Worm (Caenorhabditis elegans) whole organism, early embryonic: ENCODE measurements around the gene odd-2.

Experiments used
- B0310.2 ChIP-seq: sonication (generic microtip); optimal IDR thresholded peaks from 2 replicates; lab custom pipeline; 2016; ENCODE audit warnings: mild to moderate bottlenecking, missing genetic modification characterization, missing compliant biosample characterization
- F13C5.2 ChIP-seq: sonication (generic microtip); optimal IDR thresholded peaks from 2 replicates; lab custom pipeline; 2017; ENCODE audit warnings: mild to moderate bottlenecking, missing genetic modification characterization, inconsistent platforms, missing compliant biosample characterization
- aly-1 ChIP-seq: sonication (generic microtip); optimal IDR thresholded peaks from 2 replicates; lab custom pipeline; 2016; ENCODE audit warnings: missing genetic modification characterization, missing compliant biosample characterization
- ama-1 ChIP-seq: fragments of 150-350 bp; optimal IDR thresholded peaks from 2 replicates; lab custom pipeline; 2014
- ceh-13 ChIP-seq: fragments of 200-800 bp; sonication (Bioruptor generic); optimal IDR thresholded peaks from 2 replicates; lab custom pipeline; 2018; ENCODE audit warnings: mild to moderate bottlenecking, missing genetic modification characterization, missing compliant biosample characterization
- ceh-36 ChIP-seq: sonication (generic microtip); optimal IDR thresholded peaks from 2 replicates; lab custom pipeline; 2016; ENCODE audit warnings: missing genetic modification characterization, inconsistent platforms, missing compliant biosample characterization
- ets-7 ChIP-seq: sonication (generic microtip); optimal IDR thresholded peaks from 2 replicates; lab custom pipeline; 2016; ENCODE audit warnings: missing genotype, missing genetic modification characterization, missing compliant biosample characterization
- flt-1 ChIP-seq: fragments of 200-800 bp; sonication (Bioruptor generic); IDR thresholded peaks from 2 replicates; pipeline ENCODE4 v1.3.6; 2022; ENCODE audit warnings: missing genetic modification characterization, missing compliant biosample characterization
- hmbx-1 ChIP-seq: sonication (generic microtip); optimal IDR thresholded peaks from 2 replicates; lab custom pipeline; 2016; ENCODE audit warnings: mild to moderate bottlenecking, missing genetic modification characterization, missing compliant biosample characterization
- hmg-4 ChIP-seq: fragments of 200-800 bp; sonication (Bioruptor generic); optimal IDR thresholded peaks from 2 replicates; lab custom pipeline; 2018; ENCODE audit warnings: mild to moderate bottlenecking, missing genetic modification characterization, missing compliant biosample characterization
- hnd-1 ChIP-seq: sonication (generic microtip); optimal IDR thresholded peaks from 2 replicates; lab custom pipeline; 2016; ENCODE audit warnings: missing genetic modification characterization, missing compliant biosample characterization
- pes-1 ChIP-seq: fragments of 200-800 bp; sonication (Bioruptor generic); IDR thresholded peaks from 2 replicates; pipeline ENCODE4 v1.3.6; 2022; ENCODE audit warnings: missing genetic modification reagents, missing genetic modification characterization, missing compliant biosample characterization
- scrt-1 ChIP-seq: fragments of 200-800 bp; sonication (Bioruptor generic); IDR thresholded peaks from 2 replicates; pipeline ENCODE4 v1.3.6; 2022; ENCODE audit warnings: missing genetic modification characterization, missing compliant biosample characterization
- sea-1 ChIP-seq: fragments of 200-800 bp; sonication (Bioruptor generic); conservative IDR thresholded peaks from 2 replicates; pipeline ENCODE4 v1.3.6; 2022; ENCODE audit warnings: missing genetic modification characterization, missing compliant biosample characterization
- tbx-11 ChIP-seq: fragments of 200-800 bp; sonication (Bioruptor generic); IDR thresholded peaks from 2 replicates; pipeline ENCODE4 v1.3.6; 2022; ENCODE audit warnings: missing genetic modification characterization, missing compliant biosample characterization
- tbx-37 ChIP-seq: fragments of 200-800 bp; sonication (Bioruptor generic); conservative IDR thresholded peaks from 2 replicates; pipeline ENCODE4 v1.3.6; 2022; ENCODE audit warnings: missing genetic modification reagents, missing genetic modification characterization, missing compliant biosample characterization
- tra-4 ChIP-seq: sonication (generic microtip); optimal IDR thresholded peaks from 2 replicates; lab custom pipeline; 2017; ENCODE audit warnings: missing genetic modification characterization, missing compliant biosample characterization

The odd-2 gene

ce11 chrX:6180293-6180692, 20.0 kb upstream of the odd-2 start, which contains the start of gene T13C5.7:
Gene T13C5.7, plus strand, starts transcription at chrX:6180593.
- no peak for TF ChIP-seq pes-1
- no peak for TF ChIP-seq F13C5.2 (tag; lab: Kevin White, UChicago)
- TF ChIP-seq tra-4 (tag; lab: Kevin White, UChicago): no peak
- TF ChIP-seq tbx-11 (GFP tag; lab: Robert Waterston, UW): no peak
- no peak for TF ChIP-seq ceh-36 (tag; lab: Kevin White, UChicago)
- TF ChIP-seq sea-1: no peak

DNA sequence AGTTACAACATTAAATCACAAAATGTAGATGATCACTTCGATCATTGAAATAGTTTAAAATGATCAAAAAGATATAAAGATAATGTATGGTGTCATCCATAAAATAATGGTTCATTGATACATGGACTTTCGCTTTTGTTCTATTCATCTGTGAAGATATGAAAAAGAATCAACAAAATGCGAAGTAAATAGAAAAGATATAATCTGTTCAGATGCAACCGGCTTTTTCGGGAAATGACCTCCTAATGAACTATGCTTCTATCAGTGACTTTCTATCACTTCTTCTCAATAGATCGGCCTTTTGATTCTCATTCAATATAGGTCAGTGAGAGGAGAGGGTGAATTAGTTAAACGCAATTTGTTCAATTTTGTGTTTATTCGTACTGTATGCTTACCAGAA, 18.7 kb upstream of the odd-2 start:
- TF ChIP-seq scrt-1 (GFP tag; lab: Robert Waterston, UW): no peak
- no peak for TF ChIP-seq hnd-1
- TF ChIP-seq hmbx-1 (tag; lab: Kevin White, UChicago): no peak
- no peak for TF ChIP-seq ama-1
- TF ChIP-seq ets-7: no peak
- TF ChIP-seq tra-4 (tag; lab: Kevin White, UChicago): no peak
- TF ChIP-seq aly-1 (tag; lab: Kevin White, UChicago): no peak
- no peak for TF ChIP-seq ceh-36 (tag; lab: Kevin White, UChicago)
- TF ChIP-seq tbx-37 (GFP tag; lab: Robert Waterston, UW): no peak
- no peak for TF ChIP-seq ceh-13 (GFP tag; lab: Kevin White, UChicago)
- no peak for TF ChIP-seq sea-1
- no peak for TF ChIP-seq B0310.2 (tag; lab: Kevin White, UChicago)
- TF ChIP-seq hmg-4: no peak
- TF ChIP-seq pes-1: no peak
- no peak for TF ChIP-seq F13C5.2 (tag; lab: Kevin White, UChicago)
- no peak for TF ChIP-seq tbx-11 (GFP tag; lab: Robert Waterston, UW)
- TF ChIP-seq flt-1: no peak

ce11 chrX:6177944-6178566, 17.7 kb upstream of the odd-2 start, which contains the start of the genes T25B2.4 and T13C5.3:
Gene T25B2.4, plus strand, starts transcription at chrX:6178244.
Gene T13C5.3, plus strand, starts transcription at chrX:6178516.
- TF ChIP-seq pes-1: no peak
- no peak for TF ChIP-seq scrt-1 (GFP tag; lab: Robert Waterston, UW)
- TF ChIP-seq ceh-13 (GFP tag; lab: Kevin White, UChicago): no peak
- no peak for TF ChIP-seq hnd-1
- TF ChIP-seq hmg-4: no peak
- no peak for TF ChIP-seq F13C5.2 (tag; lab: Kevin White, UChicago)
- no peak for TF ChIP-seq ama-1

DNA sequence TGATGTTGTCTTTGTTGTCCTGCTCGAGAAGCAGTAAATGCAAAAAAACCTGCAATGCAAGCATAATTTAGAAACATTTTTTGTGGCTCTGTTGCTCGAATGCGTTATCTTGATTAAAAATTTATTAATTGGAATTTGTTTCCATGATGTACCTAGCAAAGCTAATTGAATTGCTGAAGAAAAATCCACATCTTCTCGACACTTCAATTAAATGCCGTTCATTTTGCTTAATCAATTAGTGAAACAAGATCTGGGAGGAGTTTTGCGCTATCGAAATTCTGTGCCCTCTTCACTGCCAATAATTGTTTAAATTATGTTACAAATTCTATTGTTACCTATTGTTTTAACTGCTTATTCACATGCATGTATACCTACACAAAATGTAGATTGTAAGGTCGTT, 15.5 kb upstream of the odd-2 start, which contains the start of gene T25B2.3:
T25B2.3 (plus strand) TSS at position 301 of the 400 bp plus-strand sequence.
- TF ChIP-seq tbx-11 (GFP tag; lab: Robert Waterston, UW) (no peak), aly-1 (tag; lab: Kevin White, UChicago) (no peak), scrt-1 (GFP tag; lab: Robert Waterston, UW) (no peak)

DNA sequence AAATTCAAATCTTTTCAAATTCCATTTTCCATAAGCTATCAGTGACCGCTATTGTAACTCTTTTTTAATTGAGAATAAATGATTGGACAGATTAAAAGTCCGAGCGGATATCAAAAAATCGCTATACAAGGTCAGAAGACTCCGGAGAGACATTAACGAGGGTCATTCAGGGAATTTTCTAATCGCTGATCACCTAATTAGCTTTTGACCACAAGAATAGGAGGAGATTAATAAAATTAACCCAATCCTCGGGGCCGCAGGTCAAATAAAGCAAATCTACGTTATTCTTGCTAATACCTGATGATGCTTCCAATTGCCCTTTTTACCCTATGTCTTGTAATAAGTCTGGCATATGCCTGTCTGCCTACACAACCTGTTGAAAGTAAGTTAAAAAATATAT, 13.3 kb upstream of the odd-2 start, which contains the start of gene T25B2.1:
T25B2.1 (plus strand) TSS at position 301 of the 400 bp plus-strand sequence.
- TF ChIP-seq tra-4 (tag; lab: Kevin White, UChicago): no peak
- TF ChIP-seq hnd-1: no peak
- TF ChIP-seq ceh-13 (GFP tag; lab: Kevin White, UChicago): no peak
- no peak for TF ChIP-seq pes-1
- no peak for TF ChIP-seq ets-7
- TF ChIP-seq ceh-36 (tag; lab: Kevin White, UChicago): no peak
- no peak for TF ChIP-seq ama-1
- no peak for TF ChIP-seq tbx-11 (GFP tag; lab: Robert Waterston, UW)
- TF ChIP-seq aly-1 (tag; lab: Kevin White, UChicago): no peak
- no peak for TF ChIP-seq hmg-4
- TF ChIP-seq flt-1: no peak
- TF ChIP-seq hmbx-1 (tag; lab: Kevin White, UChicago): no peak
- TF ChIP-seq scrt-1 (GFP tag; lab: Robert Waterston, UW): no peak
- TF ChIP-seq B0310.2 (tag; lab: Kevin White, UChicago): no peak
- TF ChIP-seq sea-1: no peak

- TF ChIP-seq B0310.2 (tag; lab: Kevin White, UChicago) (no peak), tra-4 (tag; lab: Kevin White, UChicago) (no peak), ama-1 (no peak), tbx-37 (GFP tag; lab: Robert Waterston, UW) (no peak), hnd-1 (no peak), sea-1 (no peak), tbx-11 (GFP tag; lab: Robert Waterston, UW) (no peak)
Observed at ce11 chrX:6169252-6169651, 8.9 kb upstream of the odd-2 start, which contains the start of gene T25B2.2. Gene T25B2.2, plus strand, starts transcription at chrX:6169643.

DNA sequence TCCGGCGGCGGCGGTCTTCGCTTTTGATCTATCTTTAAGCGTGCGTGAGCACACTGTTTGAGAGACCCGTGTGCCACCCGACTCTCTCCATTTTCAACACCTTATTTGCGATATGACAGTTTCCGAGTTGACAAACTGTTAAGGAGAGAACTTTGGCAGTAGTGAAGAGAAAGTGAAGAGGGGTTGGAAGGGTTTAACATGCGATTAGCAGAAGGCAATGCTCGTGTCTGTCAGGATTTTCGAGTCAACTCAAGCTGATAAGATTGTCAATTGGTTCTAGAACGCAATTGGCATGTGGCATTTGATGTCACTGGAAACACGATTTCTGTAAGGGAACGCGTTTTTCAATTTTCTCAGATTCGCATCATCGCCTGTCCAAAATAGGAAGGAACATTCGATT, 7.0 kb upstream of the odd-2 start:
- TF ChIP-seq tra-4 (tag; lab: Kevin White, UChicago) (no peak), ceh-36 (tag; lab: Kevin White, UChicago) (no peak), aly-1 (tag; lab: Kevin White, UChicago) (no peak), pes-1 (no peak), hmbx-1 (tag; lab: Kevin White, UChicago) (no peak), tbx-11 (GFP tag; lab: Robert Waterston, UW) (no peak), flt-1 (no peak), hnd-1 (no peak), F13C5.2 (tag; lab: Kevin White, UChicago) (no peak), ceh-13 (GFP tag; lab: Kevin White, UChicago) (no peak), scrt-1 (GFP tag; lab: Robert Waterston, UW) (no peak), sea-1 (no peak), B0310.2 (tag; lab: Kevin White, UChicago) (no peak), ama-1 (no peak), hmg-4 (no peak), tbx-37 (GFP tag; lab: Robert Waterston, UW) (no peak), ets-7 (no peak)

ce11 chrX:6162037-6162436, 1.7 kb upstream of the odd-2 start:
- TF ChIP-seq hmg-4: no peak
- no peak for TF ChIP-seq flt-1
- no peak for TF ChIP-seq tbx-37 (GFP tag; lab: Robert Waterston, UW)
- no peak for TF ChIP-seq tbx-11 (GFP tag; lab: Robert Waterston, UW)
- no peak for TF ChIP-seq hmbx-1 (tag; lab: Kevin White, UChicago)
